Worm (Caenorhabditis elegans): ENCODE measurements around the gene C07A9.12.
A peak's percentile ranks its signal among the peaks of the same experiment; 100 is the strongest.

DNA sequence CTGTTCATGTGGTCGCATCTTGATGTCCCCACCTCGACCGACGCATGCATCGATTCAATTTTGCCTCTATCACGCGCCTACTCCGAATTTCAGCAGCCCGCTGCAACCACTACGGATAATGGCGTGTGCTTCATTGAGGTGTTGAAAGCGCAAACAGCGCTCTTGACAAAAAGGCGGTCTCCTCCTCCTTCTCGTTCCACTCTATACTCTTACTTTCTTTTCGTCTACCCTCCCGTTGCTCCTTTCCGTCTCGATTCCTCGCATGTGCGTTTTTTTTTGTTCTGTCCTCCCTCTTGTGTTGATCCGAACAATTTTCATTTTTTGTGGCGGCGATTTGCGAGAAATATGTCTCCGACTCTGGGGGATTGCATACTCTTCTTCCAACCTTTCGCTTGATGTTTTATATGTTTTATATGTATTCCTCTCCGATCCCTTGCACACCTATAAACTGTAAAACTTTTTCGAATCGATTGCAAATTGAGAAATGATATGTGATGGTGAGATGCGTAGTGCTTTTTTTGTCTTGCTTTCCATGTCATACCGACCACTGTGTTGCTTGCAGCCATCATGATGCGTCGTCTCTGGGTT is 24.6 kb downstream of the C07A9.12 start:
- TF ChIP-seq mec-3 (tag; optimal IDR thresholded peaks at IDR 0.05; ENCODE audit: borderline replicate concordance): no peak
- no peak for TF ChIP-seq ama-1 (optimal IDR thresholded peaks at IDR 0.05)
- TF ChIP-seq T23F11.4 (GFP tag; optimal IDR thresholded peaks at IDR 0.05): no peak
- no peak for TF ChIP-seq hlh-30 (tag; optimal IDR thresholded peaks at IDR 0.05; ENCODE audit: insufficient read depth)
- TF ChIP-seq tbx-2 (tag; optimal IDR thresholded peaks at IDR 0.05): peak; percentile 40
